Worm (Caenorhabditis elegans) whole organism, early embryonic: ENCODE data around the gene fbxa-215.
"Not testable (repeated sequence)": the region's sequence is repeated elsewhere in the genome, so short reads cannot be mapped to it uniquely, and the experiment has no call there.

ENCODE experiments used
- flt-1 ChIP-seq: fragments of 200-800 bp; sonication (Bioruptor generic); IDR thresholded peaks from 2 replicates; pipeline ENCODE4 v1.3.6; 2022; ENCODE audit warnings: missing genetic modification characterization, missing compliant biosample characterization
- sea-1 ChIP-seq: fragments of 200-800 bp; sonication (Bioruptor generic); conservative IDR thresholded peaks from 2 replicates; pipeline ENCODE4 v1.3.6; 2022; ENCODE audit warnings: missing genetic modification characterization, missing compliant biosample characterization
- tra-4 ChIP-seq: sonication (generic microtip); optimal IDR thresholded peaks from 2 replicates; lab custom pipeline; 2017; ENCODE audit warnings: missing genetic modification characterization, missing compliant biosample characterization

ce11 chrIV:13662570-13662969 lies 4.1 kb downstream of the fbxa-215 start, which contains the start of gene Y45F10C.2:
- not testable (repeated sequence) for TF ChIP-seq sea-1 (GFP tag; lab: Robert Waterston, UW); flt-1 (GFP tag; lab: Robert Waterston, UW); tra-4 (tag; lab: Kevin White, UChicago)
